Worm (Caenorhabditis elegans) whole organism, L1 larva: ENCODE data around the gene suex-1.

Experiments
- ama-1 ChIP-seq: fragments of 150-350 bp; optimal IDR thresholded peaks from 2 replicates; lab custom pipeline; 2014
- ceh-82 ChIP-seq, 3 experiments: fragments of 150-350 bp in 1 of 3; sonication (generic microtip) in 2 of 3; optimal IDR thresholded peaks; 2 replicates each; lab custom pipeline; 2014 to 2017; ENCODE audit warnings: missing biosample characterization in 3 of 3, missing genetic modification characterization in 3 of 3
- ces-1 ChIP-seq: fragments of 150-350 bp; optimal IDR thresholded peaks from 2 replicates; lab custom pipeline; 2014; ENCODE audit warnings: missing biosample characterization, missing genetic modification reagents, missing genetic modification characterization
- efl-3 ChIP-seq: fragments of 200-800 bp; sonication (Bioruptor generic); optimal IDR thresholded peaks from 2 replicates; lab custom pipeline; 2018; ENCODE audit warnings: mild to moderate bottlenecking, missing genetic modification characterization, missing compliant biosample characterization
- elt-2 ChIP-seq: sonication (generic microtip); optimal IDR thresholded peaks from 2 replicates; lab custom pipeline; 2016; ENCODE audit warnings: missing genetic modification characterization, mild to moderate bottlenecking, inconsistent platforms, missing compliant biosample characterization, missing genetic modification reagents
- hlh-17 ChIP-seq: fragments of 200-800 bp; sonication (Bioruptor generic); optimal IDR thresholded peaks from 2 replicates; lab custom pipeline; 2018; ENCODE audit warnings: missing genetic modification characterization, mild to moderate bottlenecking, missing compliant biosample characterization, moderate library complexity, borderline replicate concordance
- mef-2 ChIP-seq: fragments of 150-350 bp; optimal IDR thresholded peaks from 2 replicates; lab custom pipeline; 2014; ENCODE audit warnings: missing biosample characterization, missing genetic modification characterization
- mep-1 ChIP-seq: fragments of 150-350 bp; optimal IDR thresholded peaks from 2 replicates; lab custom pipeline; 2014; ENCODE audit warnings: missing biosample characterization, missing genetic modification characterization
- nhr-47 ChIP-seq: sonication (generic microtip); optimal IDR thresholded peaks from 2 replicates; lab custom pipeline; 2016; ENCODE audit warnings: mild to moderate bottlenecking, missing genetic modification characterization, moderate library complexity, missing compliant biosample characterization
- nhr-71 ChIP-seq: sonication (generic microtip); optimal IDR thresholded peaks from 2 replicates; lab custom pipeline; 2016; ENCODE audit warnings: mild to moderate bottlenecking, missing genetic modification characterization, moderate library complexity, missing compliant biosample characterization
- zip-4 ChIP-seq: fragments of 200-800 bp; sonication (Bioruptor generic); optimal IDR thresholded peaks from 2 replicates; lab custom pipeline; 2018; ENCODE audit warnings: mild to moderate bottlenecking, missing genetic modification characterization, moderate library complexity, missing compliant biosample characterization

DNA sequence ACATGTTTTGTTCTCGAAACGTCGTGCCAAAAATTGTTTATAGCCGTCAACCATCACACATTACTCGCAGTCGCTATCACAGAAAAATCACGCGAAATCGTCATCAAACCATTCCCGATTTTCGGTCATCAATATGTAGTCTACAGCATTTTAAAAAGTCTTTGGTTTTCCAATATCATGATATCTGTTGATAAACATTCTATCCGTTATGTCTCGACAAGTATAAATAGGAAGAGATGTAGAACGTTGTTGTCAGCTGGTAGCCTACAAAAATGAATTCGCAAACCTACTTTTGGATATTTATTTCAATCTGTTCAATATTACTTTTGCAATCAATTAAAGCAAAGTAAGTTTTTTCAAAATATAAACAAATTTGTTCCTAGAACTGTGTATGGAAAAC is 1.7 kb downstream of the suex-1 start, which contains the start of gene F12A10.1:
- no peak for TF ChIP-seq mep-1
- no peak for TF ChIP-seq nhr-47 (tag; lab: Kevin White, UChicago)
- TF ChIP-seq ama-1 (lab: Kevin White, UChicago): no peak
- TF ChIP-seq elt-2 (tag; lab: Kevin White, UChicago): no peak
- TF ChIP-seq nhr-71: no peak
- TF ChIP-seq mef-2: no peak
- no peak for TF ChIP-seq ceh-82 (tag; optimal IDR thresholded peaks at IDR 0.05; lab: Kevin White, UChicago)
- no peak for TF ChIP-seq ces-1
- no peak for TF ChIP-seq hlh-17
- TF ChIP-seq zip-4 (GFP tag; lab: Kevin White, UChicago): no peak
- no peak for TF ChIP-seq efl-3
